Worm (Caenorhabditis elegans): ENCODE data around the gene irld-48.

Gene irld-48

ce11 chrII:2958308-2958707 is 2.4 kb downstream of the irld-48 start, which contains the start of gene srw-60:
TSS of gene srw-60 (plus strand) at chrII:2958608.
- TF ChIP-seq snpc-1.2 (GFP tag; IDR thresholded peaks at IDR 0.05) (no peak), F49E8.2 (tag; optimal IDR thresholded peaks at IDR 0.05; ENCODE audit: borderline replicate concordance) (no peak), nhr-48 (tag; optimal IDR thresholded peaks at IDR 0.05) (no peak), nhr-28 (tag; optimal IDR thresholded peaks at IDR 0.05) (no peak), T20F7.1 (GFP tag; optimal IDR thresholded peaks at IDR 0.05) (no peak), nhr-41 (GFP tag; IDR thresholded peaks at IDR 0.05) (no peak), egl-43 (GFP tag; IDR thresholded peaks at IDR 0.05) (no peak), hif-1 (tag; optimal IDR thresholded peaks at IDR 0.05) (no peak), sdz-12 (GFP tag; optimal IDR thresholded peaks at IDR 0.05) (no peak), F37D6.2 (tag; optimal IDR thresholded peaks at IDR 0.05) (no peak), dmd-8 (GFP tag; IDR thresholded peaks at IDR 0.05) (no peak), nhr-76 (tag; optimal IDR thresholded peaks at IDR 0.05) (no peak), daf-8 (GFP tag; IDR thresholded peaks at IDR 0.05) (no peak), R02D3.7 (tag; optimal IDR thresholded peaks at IDR 0.05) (no peak), madf-5 (GFP tag; IDR thresholded peaks at IDR 0.05) (no peak), nhr-237 (tag; optimal IDR thresholded peaks at IDR 0.05) (no peak)

- TF ChIP-seq hlh-11 (tag; optimal IDR thresholded peaks at IDR 0.05) (peak; percentile 18), spr-3 (GFP tag; optimal IDR thresholded peaks at IDR 0.05) (no peak), ctbp-1 (GFP tag; IDR thresholded peaks at IDR 0.05) (peak; percentile 60; the same call in 1 of the 2 replicates), aha-1 (tag) (peak; percentile 93), vab-7 (GFP tag; IDR thresholded peaks at IDR 0.05) (no peak), egl-43 (GFP tag; IDR thresholded peaks at IDR 0.05) (0 out of 2 replicates have a peak, but pooled peaks have one; percentile 32), fkh-10 (GFP tag; optimal IDR thresholded peaks at IDR 0.05) (peak; percentile 92), daf-12 (tag; optimal IDR thresholded peaks at IDR 0.05) (no peak), lsy-2 (tag; optimal IDR thresholded peaks at IDR 0.05) (peak in 1 of 2 experiments; percentile 23), unc-130 (GFP tag; optimal IDR thresholded peaks at IDR 0.05) (no peak), ztf-7 (tag; optimal IDR thresholded peaks at IDR 0.05) (no peak), dmd-6 (GFP tag; IDR thresholded peaks at IDR 0.05) (no peak), ces-1 (GFP tag; optimal IDR thresholded peaks at IDR 0.05) (peak; percentile 21), set-16 (GFP tag; IDR thresholded peaks at IDR 0.05) (peak; percentile 24; the same call in 1 of the 2 replicates), F37D6.2 (tag; optimal IDR thresholded peaks at IDR 0.05) (peak; percentile 23), ceh-20 (GFP tag; IDR thresholded peaks at IDR 0.05) (no peak), lin-15B (tag; optimal IDR thresholded peaks at IDR 0.05) (no peak), tra-1 (GFP tag; IDR thresholded peaks at IDR 0.05) (no peak), mdl-1 (tag; optimal IDR thresholded peaks at IDR 0.05) (peak; percentile 71 to 95), hmg-1.1 (GFP tag; IDR thresholded peaks at IDR 0.05) (peak; percentile 55; the same call in 1 of the 2 replicates), Y75B8A.6 (GFP tag; IDR thresholded peaks at IDR 0.05) (no peak), T26A8.4 (GFP tag; IDR thresholded peaks at IDR 0.05) (no peak), lir-3 (tag; optimal IDR thresholded peaks at IDR 0.05) (no peak), mxl-2 (GFP tag; conservative IDR thresholded peaks at IDR 0.05) (no peak), hlh-30 (tag; optimal IDR thresholded peaks at IDR 0.05; ENCODE audit: insufficient read depth) (peak; percentile 72), sdz-12 (GFP tag; optimal IDR thresholded peaks at IDR 0.05) (no peak)
Observed at ce11 chrII:2962531-2963164, 6.8 kb downstream of the irld-48 start.

All from whole organism, L4 larva.